Worm (Caenorhabditis elegans) whole organism, L1 larva: Measurements from ENCODE around the gene umps-1.
A peak's percentile ranks its signal among the peaks of the same experiment; 100 is the strongest.
"Not testable (repeated sequence)": the region's sequence is repeated elsewhere in the genome, so short reads cannot be mapped to it uniquely, and the experiment has no call there.

Source experiments
- C34B4.2 ChIP-seq: sonication (generic microtip); optimal IDR thresholded peaks from 2 replicates; lab custom pipeline; 2017; ENCODE audit warnings: mild to moderate bottlenecking, missing genetic modification characterization, missing compliant biosample characterization
- F16B12.6 ChIP-seq: fragments of 150-350 bp; optimal IDR thresholded peaks from 2 replicates; lab custom pipeline; 2014; ENCODE audit warnings: missing biosample characterization, missing genetic modification characterization
- aha-1 ChIP-seq: fragments of 150-350 bp; optimal IDR thresholded peaks from 2 replicates; lab custom pipeline; 2014; ENCODE audit warnings: missing biosample characterization, missing genetic modification characterization
- alr-1 ChIP-seq: fragments of 200-800 bp; sonication (Bioruptor generic); optimal IDR thresholded peaks from 2 replicates; lab custom pipeline; 2018; ENCODE audit warnings: borderline replicate concordance, mild to moderate bottlenecking, missing genetic modification characterization, missing compliant biosample characterization
- aly-2 ChIP-seq: fragments of 150-350 bp; optimal IDR thresholded peaks from 2 replicates; lab custom pipeline; 2014; ENCODE audit warnings: missing biosample characterization, missing genetic modification characterization
- ama-1 ChIP-seq: fragments of 150-350 bp; optimal IDR thresholded peaks from 2 replicates; lab custom pipeline; 2014
- ceh-63 ChIP-seq: fragments of 200-800 bp; sonication (Bioruptor generic); optimal IDR thresholded peaks from 2 replicates; lab custom pipeline; 2018; ENCODE audit warnings: mild to moderate bottlenecking, missing genetic modification characterization, missing compliant biosample characterization
- ceh-88 ChIP-seq: fragments of 200-800 bp; sonication (Bioruptor generic); IDR thresholded peaks from 2 replicates; pipeline ENCODE4 v1.3.6; 2022; ENCODE audit warnings: missing genetic modification characterization, missing compliant biosample characterization
- ceh-90 ChIP-seq: sonication (generic microtip); optimal IDR thresholded peaks from 2 replicates; lab custom pipeline; 2016; ENCODE audit warnings: missing genetic modification characterization, missing compliant biosample characterization
- ces-1 ChIP-seq: fragments of 150-350 bp; optimal IDR thresholded peaks from 2 replicates; lab custom pipeline; 2014; ENCODE audit warnings: missing biosample characterization, missing genetic modification reagents, missing genetic modification characterization
- dpl-1 ChIP-seq, 3 experiments: fragments of 150-350 bp in 2 of 3; sonication (generic microtip) in 1 of 3; optimal IDR thresholded peaks; 2 replicates each; lab custom pipeline; 2014 to 2017; ENCODE audit warnings: missing biosample characterization in 3 of 3, missing genetic modification characterization in 3 of 3, missing genetic modification reagents in 3 of 3
- efl-1 ChIP-seq, 4 experiments: fragments of 150-350 bp; optimal IDR thresholded peaks in 3 of 4; peaks in 1 of 4; 1 replicate in 1 of 4; 2 replicates in 3 of 4; lab custom pipeline; 2014; ENCODE audit warnings: missing biosample characterization in 2 of 4, missing genetic modification characterization in 2 of 4, missing genetic modification reagents in 2 of 4
- egl-13 ChIP-seq: sonication (generic microtip); optimal IDR thresholded peaks from 2 replicates; lab custom pipeline; 2016; ENCODE audit warnings: missing genotype, missing genetic modification reagents, missing genetic modification characterization, missing compliant biosample characterization
- elt-2 ChIP-seq: sonication (generic microtip); optimal IDR thresholded peaks from 2 replicates; lab custom pipeline; 2016; ENCODE audit warnings: missing genetic modification characterization, mild to moderate bottlenecking, inconsistent platforms, missing compliant biosample characterization, missing genetic modification reagents
- fkh-10 ChIP-seq: sonication (generic microtip); optimal IDR thresholded peaks from 2 replicates; lab custom pipeline; 2017; ENCODE audit warnings: missing biosample characterization, missing genetic modification reagents, missing genetic modification characterization
- fkh-4 ChIP-seq: sonication (generic microtip); optimal IDR thresholded peaks from 2 replicates; lab custom pipeline; 2016; ENCODE audit warnings: missing compliant biosample characterization, missing genetic modification characterization, borderline replicate concordance
- fkh-8 ChIP-seq: sonication (generic microtip); optimal IDR thresholded peaks from 2 replicates; lab custom pipeline; 2016; ENCODE audit warnings: mild to moderate bottlenecking, missing genetic modification characterization, missing compliant biosample characterization
- hlh-4 ChIP-seq: sonication (generic microtip); optimal IDR thresholded peaks from 2 replicates; lab custom pipeline; 2016; ENCODE audit warnings: mild to moderate bottlenecking, missing genetic modification characterization, missing compliant biosample characterization
- hpl-2 ChIP-seq: fragments of 150-350 bp; optimal IDR thresholded peaks from 2 replicates; lab custom pipeline; 2014; ENCODE audit warnings: missing biosample characterization, missing genetic modification reagents, missing genetic modification characterization
- irx-1 ChIP-seq: sonication (generic microtip); optimal IDR thresholded peaks from 2 replicates; lab custom pipeline; 2016; ENCODE audit warnings: missing genetic modification characterization, missing compliant biosample characterization
- lin-13 ChIP-seq: fragments of 150-350 bp; optimal IDR thresholded peaks from 2 replicates; lab custom pipeline; 2014; ENCODE audit warnings: missing biosample characterization, missing genetic modification reagents, missing genetic modification characterization
- lin-35 ChIP-seq, 2 experiments: fragments of 150-350 bp; optimal IDR thresholded peaks; 2 replicates each; lab custom pipeline; 2014; ENCODE audit warnings: missing biosample characterization in 2 of 2, missing genetic modification characterization in 2 of 2, missing genetic modification reagents in 2 of 2
- lin-39 ChIP-seq: fragments of 150-350 bp; optimal IDR thresholded peaks from 2 replicates; lab custom pipeline; 2014; ENCODE audit warnings: missing biosample characterization, missing genetic modification reagents, missing genetic modification characterization
- lir-3 ChIP-seq: sonication (generic microtip); optimal IDR thresholded peaks from 2 replicates; lab custom pipeline; 2016; ENCODE audit warnings: mild to moderate bottlenecking, missing genetic modification characterization, moderate library complexity, missing compliant biosample characterization; ENCODE audit not compliant: poor library complexity
- lsy-2 ChIP-seq, 2 experiments: fragments of 150-350 bp; optimal IDR thresholded peaks; 2 replicates each; lab custom pipeline; 2014; ENCODE audit warnings: missing biosample characterization in 2 of 2, missing genetic modification characterization in 2 of 2
- mef-2 ChIP-seq: fragments of 150-350 bp; optimal IDR thresholded peaks from 2 replicates; lab custom pipeline; 2014; ENCODE audit warnings: missing biosample characterization, missing genetic modification characterization
- mep-1 ChIP-seq: fragments of 150-350 bp; optimal IDR thresholded peaks from 2 replicates; lab custom pipeline; 2014; ENCODE audit warnings: missing biosample characterization, missing genetic modification characterization
- nhr-11 ChIP-seq: fragments of 150-350 bp; optimal IDR thresholded peaks from 2 replicates; lab custom pipeline; 2014; ENCODE audit warnings: missing biosample characterization, missing genetic modification characterization
- nhr-19 ChIP-seq: fragments of 200-800 bp; sonication (Bioruptor generic); conservative IDR thresholded peaks from 2 replicates; pipeline ENCODE4 v1.3.6; 2022; ENCODE audit warnings: missing genetic modification characterization, missing compliant biosample characterization
- nhr-28 ChIP-seq: fragments of 150-350 bp; optimal IDR thresholded peaks from 2 replicates; lab custom pipeline; 2014; ENCODE audit warnings: missing biosample characterization, missing genetic modification characterization
- nhr-71 ChIP-seq: sonication (generic microtip); optimal IDR thresholded peaks from 2 replicates; lab custom pipeline; 2016; ENCODE audit warnings: mild to moderate bottlenecking, missing genetic modification characterization, moderate library complexity, missing compliant biosample characterization
- nhr-76 ChIP-seq: sonication (generic microtip); optimal IDR thresholded peaks from 2 replicates; lab custom pipeline; 2017; ENCODE audit warnings: missing biosample characterization, missing genetic modification characterization
- nhr-84 ChIP-seq: sonication (generic microtip); optimal IDR thresholded peaks from 2 replicates; lab custom pipeline; 2017; ENCODE audit warnings: missing biosample characterization, missing genetic modification characterization
- nhr-85 ChIP-seq: sonication (generic microtip); peaks from one replicate; lab custom pipeline; 2016; ENCODE audit warnings: missing genetic modification characterization, inconsistent platforms, missing compliant biosample characterization
- nhr-90 ChIP-seq: sonication (generic microtip); optimal IDR thresholded peaks from 2 replicates; lab custom pipeline; 2016; ENCODE audit warnings: mild to moderate bottlenecking, missing genetic modification characterization, missing compliant biosample characterization; ENCODE audit not compliant: poor library complexity
- pag-3 ChIP-seq: sonication (generic microtip); optimal IDR thresholded peaks from 2 replicates; lab custom pipeline; 2017; ENCODE audit warnings: missing genetic modification characterization, mild to moderate bottlenecking, missing compliant biosample characterization, antibody characterized with exemption, borderline replicate concordance; ENCODE audit not compliant: insufficient read depth
- pax-3 ChIP-seq: fragments of 200-800 bp; sonication (Bioruptor generic); optimal IDR thresholded peaks from 2 replicates; lab custom pipeline; 2018; ENCODE audit warnings: mild to moderate bottlenecking, missing genetic modification characterization, moderate library complexity, missing compliant biosample characterization
- skn-1 ChIP-seq: fragments of 150-350 bp; optimal IDR thresholded peaks from 2 replicates; lab custom pipeline; 2014; ENCODE audit warnings: missing biosample characterization, missing genetic modification characterization
- snpc-4 ChIP-seq: fragments of 150-350 bp; optimal IDR thresholded peaks from 2 replicates; lab custom pipeline; 2014; ENCODE audit warnings: missing biosample characterization, missing genetic modification characterization
- sox-4 ChIP-seq: sonication (generic microtip); optimal IDR thresholded peaks from 2 replicates; lab custom pipeline; 2016; ENCODE audit warnings: missing genetic modification characterization, missing compliant biosample characterization
- sptf-1 ChIP-seq: fragments of 150-350 bp; optimal IDR thresholded peaks from 2 replicates; lab custom pipeline; 2014; ENCODE audit warnings: missing biosample characterization, missing genetic modification characterization
- sup-37 ChIP-seq: fragments of 200-800 bp; sonication (Bioruptor generic); optimal IDR thresholded peaks from 2 replicates; lab custom pipeline; 2018; ENCODE audit warnings: mild to moderate bottlenecking, missing genetic modification characterization, missing compliant biosample characterization
- tbx-2 ChIP-seq: sonication (generic microtip); optimal IDR thresholded peaks from 2 replicates; lab custom pipeline; 2016; ENCODE audit warnings: missing genetic modification characterization, missing compliant biosample characterization
- unc-130 ChIP-seq: fragments of 150-350 bp; optimal IDR thresholded peaks from 2 replicates; lab custom pipeline; 2017; ENCODE audit warnings: missing biosample characterization, missing genetic modification characterization, inconsistent platforms
- unc-30 ChIP-seq: sonication (generic microtip); optimal IDR thresholded peaks from 2 replicates; lab custom pipeline; 2017; ENCODE audit warnings: missing biosample characterization, missing genetic modification characterization
- unc-62 ChIP-seq: fragments of 150-350 bp; optimal IDR thresholded peaks from 2 replicates; lab custom pipeline; 2014; ENCODE audit warnings: missing biosample characterization, missing genetic modification reagents, missing genetic modification characterization
- vab-15 ChIP-seq: sonication (generic microtip); optimal IDR thresholded peaks from 2 replicates; lab custom pipeline; 2017; ENCODE audit warnings: missing genotype, mild to moderate bottlenecking, missing genetic modification characterization, missing compliant biosample characterization
- xbp-1 ChIP-seq: sonication (generic microtip); optimal IDR thresholded peaks from 2 replicates; lab custom pipeline; 2016; ENCODE audit warnings: missing genetic modification characterization, missing compliant biosample characterization
- zag-1 ChIP-seq: fragments of 150-350 bp; optimal IDR thresholded peaks from 2 replicates; lab custom pipeline; 2014; ENCODE audit warnings: missing biosample characterization, missing genetic modification characterization
- ztf-11 ChIP-seq, 2 experiments: sonication (generic microtip); optimal IDR thresholded peaks; 2 replicates each; lab custom pipeline; 2016 to 2017; ENCODE audit warnings: missing genetic modification characterization in 2 of 2, missing biosample characterization in 1 of 2, missing compliant biosample characterization in 1 of 2
- ztf-4 ChIP-seq: fragments of 150-350 bp; optimal IDR thresholded peaks from 2 replicates; lab custom pipeline; 2014; ENCODE audit warnings: missing biosample characterization, missing genetic modification characterization

The umps-1 gene

DNA sequence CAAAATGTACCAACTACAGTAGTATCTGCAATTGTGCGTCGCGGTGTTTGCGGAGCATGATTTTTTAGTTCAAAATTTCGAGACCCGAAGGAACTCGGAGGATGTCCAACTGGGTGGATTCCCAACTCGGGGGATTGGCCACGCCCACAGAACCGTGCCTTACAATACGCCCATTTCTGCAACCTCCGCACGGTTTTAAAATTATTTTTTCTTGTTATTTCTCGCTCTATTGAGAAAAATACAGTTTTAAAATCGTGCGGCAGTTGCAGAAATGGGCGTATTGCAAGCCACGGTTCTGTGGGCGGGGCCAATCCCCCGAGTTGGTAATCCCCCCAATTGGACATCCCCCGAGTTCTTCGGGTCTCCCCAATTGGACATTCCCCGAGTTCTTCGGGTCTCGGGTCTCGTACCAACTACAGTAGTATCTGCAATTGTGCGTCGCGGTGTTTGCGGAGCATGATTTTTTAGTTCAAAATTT is 37.2 kb downstream of the umps-1 start:
- TF ChIP-seq efl-1 (optimal IDR thresholded peaks at IDR 0.05; lab: Kevin White, UChicago) = peak in 1 of 2 experiments; percentile 6
- TF ChIP-seq efl-1 (GFP tag; optimal IDR thresholded peaks at IDR 0.05 in 1 of 2; lab: Kevin White, UChicago) = not testable (repeated sequence)

DNA sequence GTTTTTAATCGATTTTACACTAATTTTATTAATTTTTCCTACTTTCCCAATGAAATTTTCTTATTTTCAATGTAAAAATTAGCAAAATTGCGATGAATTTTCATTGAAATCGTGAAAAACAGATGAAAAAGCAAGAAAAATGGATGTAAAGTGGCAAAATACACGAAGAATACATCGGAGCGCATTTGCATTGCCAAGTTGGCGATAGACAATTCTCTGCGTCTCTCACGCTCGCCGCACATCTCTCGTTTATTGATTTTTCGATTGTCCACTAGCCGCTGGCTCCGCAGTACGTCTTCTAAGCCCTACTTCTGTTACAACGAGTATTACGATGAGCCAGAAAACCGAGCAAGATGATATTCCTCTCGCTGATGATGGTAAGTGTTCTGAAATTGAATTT is 38.7 kb downstream of the umps-1 start, which contains the start of gene unc-69:
unc-69 (plus strand) TSS at position 185 of the 400 bp plus-strand sequence.
- TF ChIP-seq nhr-11 (tag; lab: Kevin White, UChicago) (no peak), lin-35 (GFP tag; optimal IDR thresholded peaks at IDR 0.05; lab: Kevin White, UChicago) (peak; percentile 74 to 78), nhr-90 (tag; lab: Kevin White, UChicago) (no peak), hpl-2 (no peak), lir-3 (tag; lab: Kevin White, UChicago) (no peak), F16B12.6 (peak; percentile 52), nhr-71 (peak; percentile 70), tbx-2 (tag; lab: Kevin White, UChicago) (peak; percentile 65), ceh-63 (GFP tag; lab: Kevin White, UChicago) (no peak), aha-1 (no peak), fkh-8 (tag; lab: Kevin White, UChicago) (peak; percentile 12), lin-13 (GFP tag; lab: Kevin White, UChicago) (no peak), aly-2 (tag; lab: Kevin White, UChicago) (no peak), hlh-4 (tag; lab: Kevin White, UChicago) (no peak), mep-1 (tag; lab: Kevin White, UChicago) (peak; percentile 69), ces-1 (GFP tag; lab: Kevin White, UChicago) (no peak), skn-1 (tag; lab: Kevin White, UChicago) (no peak), fkh-10 (GFP tag; lab: Kevin White, UChicago) (no peak), sptf-1 (tag; lab: Kevin White, UChicago) (no peak), ceh-90 (no peak), C34B4.2 (tag; lab: Kevin White, UChicago) (no peak), unc-130 (tag; lab: Kevin White, UChicago) (no peak), snpc-4 (tag; lab: Kevin White, UChicago) (peak; percentile 31), xbp-1 (tag; lab: Kevin White, UChicago) (peak; percentile 85), ama-1 (lab: Kevin White, UChicago) (no peak), nhr-28 (tag; lab: Kevin White, UChicago) (no peak), alr-1 (tag; lab: Kevin White, UChicago) (no peak), irx-1 (tag; lab: Kevin White, UChicago) (peak; percentile 6), ztf-4 (tag; lab: Kevin White, UChicago) (no peak), pax-3 (tag; lab: Kevin White, UChicago) (no peak), zag-1 (tag; lab: Kevin White, UChicago) (no peak), nhr-19 (GFP tag; lab: Robert Waterston, UW) (peak; percentile 48), ztf-11 (tag; optimal IDR thresholded peaks at IDR 0.05; lab: Kevin White, UChicago) (peak in 1 of 2 experiments; percentile 3), egl-13 (tag; lab: Kevin White, UChicago) (peak; percentile 33), lin-39 (tag; lab: Kevin White, UChicago) (peak; percentile 0), mef-2 (tag; lab: Kevin White, UChicago) (no peak), pag-3 (tag; lab: Kevin White, UChicago) (no peak), sox-4 (tag; lab: Kevin White, UChicago) (no peak), sup-37 (no peak), lsy-2 (tag; optimal IDR thresholded peaks at IDR 0.05; lab: Kevin White, UChicago) (peak; percentile 66 to 79), unc-30 (no peak), vab-15 (tag; lab: Kevin White, UChicago) (no peak), nhr-76 (tag; lab: Kevin White, UChicago) (no peak), efl-1 (optimal IDR thresholded peaks at IDR 0.05; lab: Kevin White, UChicago) (peak; percentile 77 to 78), efl-1 (GFP tag; optimal IDR thresholded peaks at IDR 0.05 in 1 of 2; lab: Kevin White, UChicago) (peak; percentile 67 to 96), dpl-1 (GFP tag; optimal IDR thresholded peaks at IDR 0.05; lab: Kevin White, UChicago) (peak; percentile 47 to 68 (median 64)), nhr-84 (tag; lab: Kevin White, UChicago) (no peak), nhr-85 (peak; percentile 78), unc-62 (GFP tag; lab: Kevin White, UChicago) (no peak), fkh-4 (tag; lab: Kevin White, UChicago) (no peak), elt-2 (no peak), ceh-88 (GFP tag; lab: Robert Waterston, UW) (no peak)
